Fruit fly (Drosophila melanogaster): ENCODE measurements around the gene CG4669.

CG4669 gene

DNA sequence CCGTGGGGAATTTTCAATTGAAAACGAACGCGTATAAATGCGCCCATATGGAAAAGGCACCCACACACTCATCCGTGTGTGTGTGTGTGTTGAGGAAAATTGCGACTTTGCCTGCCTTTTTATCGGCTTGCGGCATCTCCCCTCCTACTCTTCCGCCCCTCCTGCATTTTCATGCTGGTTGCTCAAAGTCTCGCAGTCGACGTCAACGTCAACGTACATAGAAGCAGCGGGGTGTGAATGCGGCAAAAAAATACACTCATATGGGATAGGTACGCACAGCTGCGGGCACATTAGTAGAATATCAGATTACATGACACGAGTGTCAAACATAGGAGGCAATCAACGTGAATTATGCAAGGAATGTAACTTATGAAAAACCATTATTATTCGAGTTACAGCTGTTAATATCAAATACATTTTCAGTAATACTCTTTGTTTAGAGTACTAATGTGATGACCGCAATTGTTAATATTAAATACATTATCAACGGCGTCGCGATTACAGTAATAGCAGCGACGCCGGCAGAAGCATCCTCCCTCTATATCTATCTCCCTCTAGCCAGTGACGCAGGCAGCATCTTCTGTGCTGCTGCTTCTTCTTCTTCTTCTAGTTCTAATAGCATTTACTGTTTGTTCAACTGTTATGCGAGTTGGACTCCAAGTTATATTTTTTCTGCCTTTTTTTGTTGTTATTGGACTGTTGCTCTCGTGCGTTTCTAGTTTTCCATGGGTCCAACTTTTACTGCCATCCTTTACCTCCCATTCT is 47.3 kb upstream of the CG4669 start (continued):
- TF ChIP-seq NfI (GFP tag; optimal IDR thresholded peaks at IDR 0.05) = peak; percentile 88
- TF ChIP-seq BEAF-32 (GFP tag; optimal IDR thresholded peaks at IDR 0.05) = no peak
- no peak for TF ChIP-seq ftz-f1 (GFP tag; optimal IDR thresholded peaks at IDR 0.05)
- peak; percentile 78 for TF ChIP-seq CG12942 (GFP tag; optimal IDR thresholded peaks at IDR 0.05)
- peak; percentile 95 for TF ChIP-seq CG17359 (tag; optimal IDR thresholded peaks at IDR 0.05)
- TF ChIP-seq CG2678 (tag; optimal IDR thresholded peaks at IDR 0.05) = peak; percentile 94
- peak; percentile 43 for TF ChIP-seq vfl (GFP tag; optimal IDR thresholded peaks at IDR 0.05)
- TF ChIP-seq corto (GFP tag; optimal IDR thresholded peaks at IDR 0.05) = peak; percentile 26
- TF ChIP-seq Jarid2 (GFP tag; optimal IDR thresholded peaks at IDR 0.05) = peak; percentile 79
- no peak for TF ChIP-seq h (optimal IDR thresholded peaks at IDR 0.05)
- TF ChIP-seq shn (GFP tag; optimal IDR thresholded peaks at IDR 0.05) = peak; percentile 81
- TF ChIP-seq luna (GFP tag; optimal IDR thresholded peaks at IDR 0.05) = peak; percentile 57
- TF ChIP-seq CG8290 (GFP tag; optimal IDR thresholded peaks at IDR 0.05) = peak; percentile 83
- TF ChIP-seq CG8290 (tag; optimal IDR thresholded peaks at IDR 0.05) = peak in 1 of 2 experiments; percentile 98
- peak; percentile 11; the same call in 1 of the 3 replicates for TF ChIP-seq C15 (GFP tag; IDR thresholded peaks at IDR 0.05)
- peak; percentile 46 for TF ChIP-seq Hmx (GFP tag; optimal IDR thresholded peaks at IDR 0.05)
- TF ChIP-seq mld (GFP tag; IDR thresholded peaks at IDR 0.05; ENCODE audit: partially characterized antibody) = no peak
- TF ChIP-seq CG6654 (GFP tag; optimal IDR thresholded peaks at IDR 0.05) = peak; percentile 75
- TF ChIP-seq CG2875 (GFP tag; optimal IDR thresholded peaks at IDR 0.05) = peak; percentile 90
- peak; percentile 81 for TF ChIP-seq wek (GFP tag; optimal IDR thresholded peaks at IDR 0.05)
- TF ChIP-seq CG34422 (GFP tag; IDR thresholded peaks at IDR 0.05) = peak; percentile 90
- TF ChIP-seq Xbp1 (GFP tag; optimal IDR thresholded peaks at IDR 0.05) = peak; percentile 90
- peak; percentile 86 for TF ChIP-seq CG31441 (GFP tag; IDR thresholded peaks at IDR 0.05)
- peak; percentile 90 for TF ChIP-seq CG18262 (tag; optimal IDR thresholded peaks at IDR 0.05)
- no peak; the same call in 1 of the 2 replicates for TF ChIP-seq dan (GFP tag; IDR thresholded peaks at IDR 0.05)
- 0 out of 2 replicates have a peak, but pooled peaks have one; percentile 14 for TF ChIP-seq rib (GFP tag; IDR thresholded peaks at IDR 0.05)
- peak; percentile 77 for TF ChIP-seq CG10959 (GFP tag; IDR thresholded peaks at IDR 0.05)
- peak; percentile 92 for TF ChIP-seq Sox102F (GFP tag; optimal IDR thresholded peaks at IDR 0.05)
- TF ChIP-seq Elba2 (GFP tag; optimal IDR thresholded peaks at IDR 0.05) = no peak
- TF ChIP-seq CG7745 (tag; optimal IDR thresholded peaks at IDR 0.05) = peak; percentile 54
- peak; percentile 48 for TF ChIP-seq CG6765 (GFP tag; optimal IDR thresholded peaks at IDR 0.05)
- TF ChIP-seq CG13894 (tag; optimal IDR thresholded peaks at IDR 0.05) = peak; percentile 54
- no peak for TF ChIP-seq CG16813 (GFP tag; IDR thresholded peaks at IDR 0.05; ENCODE audit: partially characterized antibody)
- TF ChIP-seq mirr (GFP tag; optimal IDR thresholded peaks at IDR 0.05) = no peak
- peak; percentile 89 for TF ChIP-seq ranshi (GFP tag; IDR thresholded peaks at IDR 0.05)
- TF ChIP-seq Ets97D (GFP tag; optimal IDR thresholded peaks at IDR 0.05) = peak; percentile 36
- peak; percentile 87 for TF ChIP-seq sisA (GFP tag; IDR thresholded peaks at IDR 0.05)
- TF ChIP-seq gro (GFP tag; optimal IDR thresholded peaks at IDR 0.05) = peak; percentile 64
- peak; percentile 90 for TF ChIP-seq CG17829 (tag; optimal IDR thresholded peaks at IDR 0.05)
- peak; percentile 92 for TF ChIP-seq Ptx1 (GFP tag; IDR thresholded peaks at IDR 0.05)
- TF ChIP-seq CHES-1-like (GFP tag; optimal IDR thresholded peaks at IDR 0.05) = peak; percentile 78
- peak; percentile 89 for TF ChIP-seq crol (GFP tag; IDR thresholded peaks at IDR 0.05)
- TF ChIP-seq tna (GFP tag; IDR thresholded peaks at IDR 0.05; ENCODE audit: partially characterized antibody) = no peak
- peak; percentile 89 for TF ChIP-seq row (GFP tag; IDR thresholded peaks at IDR 0.05)
- TF ChIP-seq D (optimal IDR thresholded peaks at IDR 0.05) = no peak
- peak; percentile 83 for TF ChIP-seq D (GFP tag; optimal IDR thresholded peaks at IDR 0.05)
- TF ChIP-seq CG16815 (GFP tag; optimal IDR thresholded peaks at IDR 0.05) = peak; percentile 82
- peak; percentile 45 for TF ChIP-seq CG12104 (GFP tag; optimal IDR thresholded peaks at IDR 0.05)
- TF ChIP-seq CG2129 (GFP tag; IDR thresholded peaks at IDR 0.05; ENCODE audit: partially characterized antibody) = no peak
- peak; percentile 89 for TF ChIP-seq CG12391 (tag; optimal IDR thresholded peaks at IDR 0.05)

Data from whole organism, embryonic.